Fruit fly (Drosophila melanogaster): ENCODE results near the gene Prp4k.

DNA sequence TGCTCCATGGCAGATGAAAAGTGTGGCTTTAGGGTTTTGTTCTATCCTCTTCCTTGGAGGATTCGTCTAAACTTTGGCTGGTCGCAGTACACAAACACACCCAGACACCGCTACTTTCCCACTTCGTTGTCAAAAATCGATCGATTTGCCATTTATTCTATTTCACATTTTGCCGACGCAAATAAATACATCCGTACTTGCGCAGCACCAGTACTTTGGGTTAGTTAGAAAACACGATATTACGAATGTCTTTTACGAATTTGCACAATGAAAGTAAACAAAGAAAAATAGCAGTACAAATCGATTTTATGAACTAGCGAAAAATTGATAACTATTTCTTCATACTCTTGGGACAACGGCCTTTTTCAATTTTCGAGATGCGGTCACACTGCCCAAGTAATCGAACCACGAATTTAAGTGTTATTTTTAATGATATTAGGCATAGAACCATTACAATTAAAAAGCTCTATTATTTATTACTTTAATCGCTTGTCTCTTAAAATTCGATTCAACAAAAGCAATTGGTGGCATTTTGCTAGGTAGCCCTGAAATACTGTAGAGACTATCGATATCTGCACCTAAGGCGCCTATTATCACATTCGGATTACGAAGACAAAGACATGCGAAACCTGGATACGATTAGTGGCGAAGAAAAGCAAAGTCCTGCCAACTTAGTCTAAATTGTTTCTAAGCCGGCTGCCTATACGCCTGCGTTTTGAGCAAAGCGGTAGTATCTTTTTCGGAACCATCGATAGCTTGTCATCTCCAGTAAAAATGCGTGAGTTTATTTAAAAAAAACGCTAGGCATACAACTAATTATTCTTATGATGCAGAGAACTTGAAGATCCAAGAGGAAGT, 46.6 kb upstream of the Prp4k start, which contains the start of the genes DIP2 and wac:
- no peak for TF ChIP-seq psq (optimal IDR thresholded peaks at IDR 0.05)
- no peak for TF ChIP-seq EcR (GFP tag; optimal IDR thresholded peaks at IDR 0.05)
- TF ChIP-seq pan (optimal IDR thresholded peaks at IDR 0.05): no peak
- TF ChIP-seq CG8478 (optimal IDR thresholded peaks at IDR 0.05): no peak
- TF ChIP-seq Dll (optimal IDR thresholded peaks at IDR 0.05): no peak
- TF ChIP-seq usp (GFP tag; optimal IDR thresholded peaks at IDR 0.05): no peak
